Fruit fly (Drosophila melanogaster) whole organism, prepupa: ENCODE results near the gene CG5882.
A peak's percentile ranks its signal among the peaks of the same experiment; 100 is the strongest.

ENCODE experiments used
- Blimp-1 ChIP-seq: fragments of 200-800 bp; sonication (Bioruptor generic); optimal IDR thresholded peaks from 3 replicates; lab custom pipeline; 2017; ENCODE audit warnings: missing biosample characterization, missing genetic modification characterization, mild to moderate bottlenecking, moderate library complexity, missing genetic modification reagents
- CG10669 ChIP-seq: fragments of 200-800 bp; sonication (Bioruptor generic); optimal IDR thresholded peaks from 3 replicates; lab custom pipeline; 2018; ENCODE audit warnings: missing biosample characterization, mild to moderate bottlenecking, missing genetic modification characterization, moderate library complexity
- CG11762 ChIP-seq: fragments of 200-800 bp; sonication (Bioruptor generic); optimal IDR thresholded peaks from 3 replicates; lab custom pipeline; 2016; ENCODE audit warnings: missing biosample characterization, missing genetic modification characterization; ENCODE audit not compliant: insufficient read depth
- CG11902 ChIP-seq: fragments of 200-800 bp; sonication (Bioruptor generic); optimal IDR thresholded peaks from 3 replicates; lab custom pipeline; 2016; ENCODE audit warnings: missing biosample characterization, missing genetic modification characterization
- CG1621 ChIP-seq: fragments of 200-800 bp; sonication (Bioruptor generic); optimal IDR thresholded peaks from 3 replicates; lab custom pipeline; 2018; ENCODE audit warnings: missing biosample characterization, mild to moderate bottlenecking, missing genetic modification characterization
- CG16779 ChIP-seq: fragments of 200-800 bp; sonication (Bioruptor generic); optimal IDR thresholded peaks from 3 replicates; lab custom pipeline; 2017; ENCODE audit warnings: missing biosample characterization, mild to moderate bottlenecking, missing genetic modification characterization
- CG31627 ChIP-seq: fragments of 200-800 bp; sonication (Bioruptor generic); optimal IDR thresholded peaks from 3 replicates; lab custom pipeline; 2016; ENCODE audit warnings: missing biosample characterization, missing genetic modification characterization
- CG32006 ChIP-seq: fragments of 200-800 bp; sonication (Bioruptor generic); optimal IDR thresholded peaks from 3 replicates; lab custom pipeline; 2017; ENCODE audit warnings: missing biosample characterization, mild to moderate bottlenecking, missing genetic modification characterization
- CG34406 ChIP-seq: fragments of 200-800 bp; sonication (Bioruptor generic); optimal IDR thresholded peaks from 3 replicates; lab custom pipeline; 2016; ENCODE audit warnings: missing biosample characterization, missing genetic modification characterization
- CG3919 ChIP-seq: fragments of 200-800 bp; sonication (Bioruptor generic); optimal IDR thresholded peaks from 3 replicates; lab custom pipeline; 2016; ENCODE audit warnings: missing biosample characterization, missing genetic modification characterization
- CG6276 ChIP-seq: fragments of 200-800 bp; sonication (Bioruptor generic); optimal IDR thresholded peaks from 2 replicates; lab custom pipeline; 2017; ENCODE audit warnings: missing biosample characterization, mild to moderate bottlenecking, missing genetic modification characterization
- CG6792 ChIP-seq: fragments of 200-800 bp; sonication (Bioruptor generic); optimal IDR thresholded peaks from 3 replicates; lab custom pipeline; 2016; ENCODE audit warnings: missing biosample characterization, missing genetic modification characterization
- CG7368 ChIP-seq: fragments of 200-800 bp; sonication (Bioruptor generic); optimal IDR thresholded peaks from 3 replicates; lab custom pipeline; 2016; ENCODE audit warnings: missing biosample characterization, missing genetic modification characterization
- CG8632 ChIP-seq: fragments of 200-800 bp; sonication (Bioruptor generic); optimal IDR thresholded peaks from 3 replicates; lab custom pipeline; 2016; ENCODE audit warnings: missing biosample characterization, missing genetic modification characterization
- CG9139 ChIP-seq: fragments of 200-800 bp; sonication (Bioruptor generic); optimal IDR thresholded peaks from 3 replicates; lab custom pipeline; 2017; ENCODE audit warnings: missing biosample characterization, mild to moderate bottlenecking, missing genetic modification characterization
- Eip75B ChIP-seq: fragments of 200-800 bp; sonication (Bioruptor generic); optimal IDR thresholded peaks from 3 replicates; lab custom pipeline; 2016; ENCODE audit warnings: missing biosample characterization, missing genetic modification characterization
- Eip78C ChIP-seq: fragments of 200-800 bp; sonication (Bioruptor generic); peaks from one replicate; lab custom pipeline; 2016; ENCODE audit warnings: missing biosample characterization, missing genetic modification characterization
- Eip93F ChIP-seq: fragments of 200-800 bp; sonication (Bioruptor generic); optimal IDR thresholded peaks from 2 replicates; lab custom pipeline; 2016; ENCODE audit warnings: missing biosample characterization, mild to moderate bottlenecking, missing genetic modification characterization
- Ets21C ChIP-seq: fragments of 200-800 bp; sonication (Bioruptor generic); optimal IDR thresholded peaks from 3 replicates; lab custom pipeline; 2016; ENCODE audit warnings: missing biosample characterization, missing genetic modification characterization
- Hr38 ChIP-seq: sonication (Bioruptor generic); optimal IDR thresholded peaks from 2 replicates; lab custom pipeline; 2016; ENCODE audit warnings: missing biosample characterization, missing genetic modification characterization
- Hr39 ChIP-seq: fragments of 200-800 bp; sonication (Bioruptor generic); optimal IDR thresholded peaks from 2 replicates; lab custom pipeline; 2016; ENCODE audit warnings: missing biosample characterization, missing genetic modification characterization
- Hr4 ChIP-seq: fragments of 200-800 bp; sonication (Bioruptor generic); optimal IDR thresholded peaks from 3 replicates; lab custom pipeline; 2016; ENCODE audit warnings: missing biosample characterization, missing genetic modification characterization
- Met ChIP-seq: fragments of 200-800 bp; sonication (Bioruptor generic); optimal IDR thresholded peaks from 3 replicates; lab custom pipeline; 2016; ENCODE audit warnings: missing biosample characterization, missing genetic modification characterization
- OdsH ChIP-seq: fragments of 200-800 bp; sonication (Bioruptor generic); optimal IDR thresholded peaks from 3 replicates; lab custom pipeline; 2016; ENCODE audit warnings: missing biosample characterization, missing genetic modification characterization
- Smox ChIP-seq: fragments of 200-800 bp; sonication (Bioruptor generic); optimal IDR thresholded peaks from 3 replicates; lab custom pipeline; 2016; ENCODE audit warnings: missing biosample characterization, missing genetic modification characterization
- Sox15 ChIP-seq: fragments of 200-800 bp; sonication (Bioruptor generic); optimal IDR thresholded peaks from 3 replicates; lab custom pipeline; 2016; ENCODE audit warnings: missing biosample characterization, missing genetic modification characterization
- achi ChIP-seq: fragments of 200-800 bp; sonication (Bioruptor generic); optimal IDR thresholded peaks from 3 replicates; lab custom pipeline; 2016; ENCODE audit warnings: missing biosample characterization, missing genetic modification characterization
- acj6 ChIP-seq: fragments of 200-800 bp; sonication (Bioruptor generic); optimal IDR thresholded peaks from 3 replicates; lab custom pipeline; 2016; ENCODE audit warnings: missing biosample characterization, missing genetic modification characterization
- dsx ChIP-seq: fragments of 200-800 bp; optimal IDR thresholded peaks from 3 replicates; lab custom pipeline; 2019; ENCODE audit warnings: missing biosample characterization, mild to moderate bottlenecking, missing genetic modification characterization, moderate library complexity; ENCODE audit not compliant: poor library complexity, severe bottlenecking
- eg ChIP-seq: fragments of 200-800 bp; sonication (Bioruptor generic); IDR thresholded peaks from 3 replicates; pipeline ENCODE4 v1.3.6; 2022; ENCODE audit warnings: missing biosample characterization, missing genetic modification characterization
- fd59A ChIP-seq: fragments of 200-800 bp; sonication (Bioruptor generic); optimal IDR thresholded peaks from 2 replicates; lab custom pipeline; 2017; ENCODE audit warnings: missing biosample characterization, mild to moderate bottlenecking, missing genetic modification characterization, missing genetic modification reagents
- fd85E ChIP-seq: fragments of 200-800 bp; sonication (Bioruptor generic); optimal IDR thresholded peaks from 3 replicates; lab custom pipeline; 2016; ENCODE audit warnings: missing biosample characterization, missing genetic modification characterization
- fkh ChIP-seq: fragments of 200-800 bp; sonication (Bioruptor generic); optimal IDR thresholded peaks from 3 replicates; lab custom pipeline; 2017; ENCODE audit warnings: missing biosample characterization, mild to moderate bottlenecking, missing genetic modification characterization, moderate library complexity
- lz ChIP-seq: fragments of 200-800 bp; sonication (Bioruptor generic); optimal IDR thresholded peaks from 3 replicates; lab custom pipeline; 2016; ENCODE audit warnings: missing biosample characterization, missing genetic modification characterization
- net ChIP-seq: fragments of 200-800 bp; sonication (Bioruptor generic); optimal IDR thresholded peaks from 3 replicates; lab custom pipeline; 2016; ENCODE audit warnings: missing biosample characterization, missing genetic modification characterization
- ss ChIP-seq, 2 experiments: fragments of 200-800 bp; sonication (Bioruptor generic); optimal IDR thresholded peaks; 2 replicates in 1 of 2; 3 replicates in 1 of 2; lab custom pipeline; 2017 to 2018; ENCODE audit warnings: mild to moderate bottlenecking in 2 of 2, missing biosample characterization in 2 of 2, missing genetic modification characterization in 2 of 2, moderate library complexity in 1 of 2
- svp ChIP-seq: fragments of 200-800 bp; sonication (Bioruptor generic); peaks from one replicate; lab custom pipeline; 2016; ENCODE audit warnings: missing biosample characterization, missing genetic modification characterization

CG5882 gene

DNA sequence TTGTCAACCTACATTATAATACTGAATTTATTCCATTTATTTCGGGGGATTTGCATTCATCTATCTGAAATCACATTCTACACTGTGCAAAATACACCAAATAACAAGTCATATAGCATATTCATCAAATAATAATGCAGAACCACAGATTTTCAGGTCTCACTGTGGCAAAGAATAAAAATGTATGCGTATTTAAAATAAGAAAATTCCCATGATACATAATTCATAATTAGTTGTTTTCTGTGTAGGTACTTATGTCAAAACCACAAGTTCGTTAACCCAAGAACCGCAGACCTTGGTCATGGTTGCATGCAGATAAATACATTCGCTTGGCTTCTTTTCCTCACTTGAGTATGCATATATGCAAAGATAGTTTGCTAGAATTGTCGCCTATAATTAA is 26.2 kb upstream of the CG5882 start (continued):
- TF ChIP-seq Eip75B (GFP tag; lab: Kevin White, UChicago), result peak; percentile 24
- peak; percentile 31 for TF ChIP-seq Met (GFP tag; lab: Kevin White, UChicago)
- no peak for TF ChIP-seq Smox
- TF ChIP-seq CG3919 (GFP tag; lab: Kevin White, UChicago), result peak; percentile 52
- TF ChIP-seq CG11902 (GFP tag; lab: Kevin White, UChicago), result peak; percentile 12
- TF ChIP-seq Hr38 (GFP tag; lab: Kevin White, UChicago), result no peak
- TF ChIP-seq fkh (GFP tag; lab: Kevin White, UChicago), result no peak
- no peak for TF ChIP-seq CG11762 (GFP tag; lab: Kevin White, UChicago)
- TF ChIP-seq Blimp-1, result no peak
- peak; percentile 5 for TF ChIP-seq net (GFP tag; lab: Kevin White, UChicago)
- peak; percentile 36 for TF ChIP-seq Hr4
- TF ChIP-seq OdsH, result peak; percentile 43

DNA sequence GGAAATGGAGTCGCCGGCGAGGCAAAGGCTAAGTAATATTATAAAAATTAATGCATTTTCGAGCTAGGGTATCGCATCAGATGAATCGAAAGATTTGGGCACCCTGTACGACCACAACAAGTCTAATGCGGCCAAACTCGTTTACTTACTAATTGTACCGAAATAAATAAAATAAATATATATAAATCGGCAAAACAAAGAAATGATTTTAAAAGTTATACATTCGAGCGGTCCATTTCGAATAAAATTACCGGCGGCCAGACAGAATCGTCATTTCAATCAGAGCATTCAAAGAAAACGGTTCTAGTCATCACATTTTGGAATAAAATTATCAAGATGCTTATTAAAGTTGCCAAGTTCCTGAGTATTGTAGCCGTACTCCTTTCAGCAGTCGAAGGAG is 25.6 kb upstream of the CG5882 start, which contains the start of gene CG14258:
Gene CG14258 (plus strand): TSS at position 301 of the 400 bp plus-strand sequence.
- TF ChIP-seq CG1621 (tag; lab: Kevin White, UChicago) (no peak), CG31627 (GFP tag; lab: Kevin White, UChicago) (no peak)
- TF ChIP-seq, all 60 proteins: peak for 0

- TF ChIP-seq CG8632 (GFP tag; lab: Kevin White, UChicago) (no peak), eg (no peak), CG31627 (GFP tag; lab: Kevin White, UChicago) (no peak), CG1621 (tag; lab: Kevin White, UChicago) (no peak), Eip93F (GFP tag; lab: Kevin White, UChicago) (no peak), achi (GFP tag; lab: Kevin White, UChicago) (no peak), Ets21C (GFP tag; lab: Kevin White, UChicago) (no peak), fd59A (GFP tag; lab: Kevin White, UChicago) (no peak), Hr4 (no peak), CG10669 (GFP tag; lab: Kevin White, UChicago) (no peak), Hr39 (no peak), CG34406 (GFP tag; lab: Kevin White, UChicago) (no peak), Smox (no peak), fd85E (no peak), CG6276 (no peak), acj6 (GFP tag; lab: Kevin White, UChicago) (no peak), CG16779 (tag; lab: Kevin White, UChicago) (no peak), CG7368 (GFP tag; lab: Kevin White, UChicago) (no peak)
Observed at dm6 chr3R:27094233-27094632, 24.2 kb upstream of the CG5882 start, which contains the start of gene CG14259. TSS of gene CG14259 (plus strand) at chr3R:27094533.

dm6 chr3R:27098638-27099037 is 19.8 kb upstream of the CG5882 start:
- TF ChIP-seq OdsH, result no peak
- TF ChIP-seq Hr4, result no peak
- no peak for TF ChIP-seq svp (GFP tag; lab: Kevin White, UChicago)
- TF ChIP-seq Sox15, result no peak

DNA sequence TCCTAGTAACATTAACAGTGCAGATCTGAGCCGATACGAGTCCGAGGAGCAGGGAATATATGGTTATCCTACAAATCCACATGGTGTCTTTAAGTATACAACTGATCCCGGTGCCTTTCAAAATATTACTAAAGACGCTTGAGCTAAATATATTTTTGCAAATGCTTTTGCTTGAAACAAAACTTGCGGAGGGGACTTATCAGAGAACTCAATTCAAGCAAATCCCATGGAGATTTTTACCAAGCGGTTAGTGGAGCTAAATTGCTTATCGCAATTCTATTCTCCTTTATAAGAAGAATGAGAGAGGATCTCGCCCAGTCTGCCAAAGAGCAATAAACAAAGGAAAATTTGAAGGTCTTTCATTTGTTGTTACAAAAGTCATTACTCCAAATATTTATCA is 18.9 kb upstream of the CG5882 start, which contains the start of gene eater:
Gene eater (minus strand): TSS at position 101 of the 400 bp plus-strand sequence.
- TF ChIP-seq Met (GFP tag; lab: Kevin White, UChicago), result no peak
- no peak for TF ChIP-seq acj6 (GFP tag; lab: Kevin White, UChicago)
- no peak for TF ChIP-seq CG9139 (GFP tag; lab: Kevin White, UChicago)
- no peak for TF ChIP-seq lz (GFP tag; lab: Kevin White, UChicago)
- no peak for TF ChIP-seq CG32006 (GFP tag; lab: Kevin White, UChicago)
- TF ChIP-seq CG6792 (GFP tag; lab: Kevin White, UChicago), result no peak
- TF ChIP-seq Eip78C, result no peak
- TF ChIP-seq dsx (GFP tag; lab: Kevin White, UChicago), result no peak
- TF ChIP-seq ss (GFP tag; optimal IDR thresholded peaks at IDR 0.05; lab: Kevin White, UChicago), result no peak
